Fruit fly (Drosophila melanogaster) whole organism, embryonic: ENCODE measurements around the gene CG11710.

Experiments used
- CG11696 ChIP-seq: fragments of 200-800 bp; sonication (Bioruptor generic); IDR thresholded peaks from 2 replicates; pipeline ENCODE4 v1.3.6; 2022; ENCODE audit warnings: missing biosample characterization, missing genetic modification characterization
- CG12104 ChIP-seq: fragments of 200-800 bp; sonication (Bioruptor generic); optimal IDR thresholded peaks from 3 replicates; lab custom pipeline; 2016; ENCODE audit warnings: missing biosample characterization, missing genetic modification characterization
- CG12299 ChIP-seq: fragments of 200-800 bp; sonication (Bioruptor generic); optimal IDR thresholded peaks from 2 replicates; lab custom pipeline; 2018; ENCODE audit warnings: missing biosample characterization, mild to moderate bottlenecking, missing genetic modification characterization
- CG12659 ChIP-seq: fragments of 200-800 bp; sonication (Bioruptor generic); optimal IDR thresholded peaks from 3 replicates; lab custom pipeline; 2017; ENCODE audit warnings: mild to moderate bottlenecking, missing biosample characterization, missing genetic modification reagents, missing genetic modification characterization
- CG1529 ChIP-seq: fragments of 200-800 bp; sonication (Bioruptor generic); optimal IDR thresholded peaks from 3 replicates; lab custom pipeline; 2018; ENCODE audit warnings: missing biosample characterization, missing genetic modification characterization
- CG15696 ChIP-seq: fragments of 200-800 bp; sonication (Bioruptor generic); optimal IDR thresholded peaks from 2 replicates; lab custom pipeline; 2019; ENCODE audit warnings: missing biosample characterization, mild to moderate bottlenecking, missing genetic modification characterization, moderate library complexity
- CG17912 ChIP-seq: fragments of 200-800 bp; sonication (Bioruptor generic); optimal IDR thresholded peaks from 2 replicates; lab custom pipeline; 2018; ENCODE audit warnings: missing biosample characterization, mild to moderate bottlenecking, missing genetic modification characterization
- CG2129 ChIP-seq: fragments of 200-800 bp; sonication (Bioruptor generic); IDR thresholded peaks from 2 replicates; pipeline ENCODE4 v1.3.6; 2022; ENCODE audit warnings: missing biosample characterization, missing genetic modification characterization; ENCODE audit not compliant: partially characterized antibody
- CG31224 ChIP-seq: fragments of 200-800 bp; sonication (Bioruptor generic); IDR thresholded peaks from 2 replicates; pipeline ENCODE4 v1.3.6; 2022; ENCODE audit warnings: missing biosample characterization, missing genetic modification characterization
- CG31388 ChIP-seq: fragments of 200-800 bp; sonication (Bioruptor generic); optimal IDR thresholded peaks from 2 replicates; lab custom pipeline; 2016; ENCODE audit warnings: missing biosample characterization, missing genetic modification characterization
- CG32532 ChIP-seq: fragments of 200-800 bp; sonication (Bioruptor generic); IDR thresholded peaks from 2 replicates; pipeline ENCODE4 v1.3.6; 2022; ENCODE audit warnings: missing biosample characterization, missing genetic modification characterization
- CG33557 ChIP-seq: fragments of 200-800 bp; sonication (Bioruptor generic); optimal IDR thresholded peaks from 2 replicates; lab custom pipeline; 2019; ENCODE audit warnings: missing biosample characterization, mild to moderate bottlenecking, missing genetic modification characterization, moderate library complexity
- CG34224 ChIP-seq: fragments of 200-800 bp; sonication (Bioruptor generic); IDR thresholded peaks from 3 replicates; pipeline ENCODE4 v1.3.6; 2022; ENCODE audit warnings: missing biosample characterization, missing genetic modification characterization; ENCODE audit not compliant: partially characterized antibody
- CG34422 ChIP-seq: fragments of 200-800 bp; sonication (Bioruptor generic); IDR thresholded peaks from 3 replicates; pipeline ENCODE4 v1.3.6; 2022; ENCODE audit warnings: missing biosample characterization, missing genetic modification characterization
- CG43689 ChIP-seq: fragments of 200-800 bp; sonication (Bioruptor generic); IDR thresholded peaks from 2 replicates; pipeline ENCODE4 v1.3.6; 2022; ENCODE audit warnings: missing biosample characterization, missing genetic modification characterization
- CG6175 ChIP-seq: fragments of 200-800 bp; sonication (Bioruptor generic); IDR thresholded peaks from 3 replicates; pipeline ENCODE4 v1.3.6; 2022; ENCODE audit warnings: missing biosample characterization, missing genetic modification characterization
- CG7271 ChIP-seq: fragments of 200-800 bp; sonication (Bioruptor generic); optimal IDR thresholded peaks from 2 replicates; lab custom pipeline; 2018; ENCODE audit warnings: missing biosample characterization, mild to moderate bottlenecking, missing genetic modification characterization, moderate library complexity
- CG7372 ChIP-seq: fragments of 200-800 bp; sonication (Bioruptor generic); IDR thresholded peaks from 2 replicates; pipeline ENCODE4 v1.3.6; 2022; ENCODE audit warnings: missing biosample characterization, missing genetic modification characterization
- CG7963 ChIP-seq: fragments of 200-800 bp; sonication (Bioruptor generic); IDR thresholded peaks from 3 replicates; pipeline ENCODE4 v1.3.6; 2022; ENCODE audit warnings: missing biosample characterization, missing genetic modification characterization; ENCODE audit not compliant: partially characterized antibody
- Dip3 ChIP-seq: fragments of 200-800 bp; sonication (Bioruptor generic); optimal IDR thresholded peaks from 3 replicates; lab custom pipeline; 2016; ENCODE audit warnings: missing biosample characterization, missing genetic modification characterization
- ERR ChIP-seq: fragments of 200-800 bp; sonication (Bioruptor generic); optimal IDR thresholded peaks from 2 replicates; lab custom pipeline; 2016; ENCODE audit warnings: missing biosample characterization, missing genetic modification characterization
- Elba2 ChIP-seq: fragments of 200-800 bp; sonication (Bioruptor generic); optimal IDR thresholded peaks from 3 replicates; lab custom pipeline; 2016; ENCODE audit warnings: missing biosample characterization, missing genetic modification characterization
- Fer2 ChIP-seq: fragments of 200-800 bp; sonication (Bioruptor generic); optimal IDR thresholded peaks from 2 replicates; lab custom pipeline; 2018; ENCODE audit warnings: missing biosample characterization, mild to moderate bottlenecking, missing genetic modification characterization, moderate library complexity
- Hr39 ChIP-seq: fragments of >200 bp; optimal IDR thresholded peaks from 2 replicates; lab custom pipeline; 2017
- Hr51 ChIP-seq, 2 experiments: fragments of 200-800 bp; sonication (Bioruptor generic); optimal IDR thresholded peaks; 2 replicates in 1 of 2; 3 replicates in 1 of 2; lab custom pipeline; 2016 to 2018; ENCODE audit warnings: missing biosample characterization in 2 of 2, missing genetic modification characterization in 2 of 2, mild to moderate bottlenecking in 1 of 2, moderate library complexity in 1 of 2
- Oli ChIP-seq: fragments of 200-800 bp; sonication (Bioruptor generic); optimal IDR thresholded peaks from 2 replicates; lab custom pipeline; 2018; ENCODE audit warnings: missing biosample characterization, mild to moderate bottlenecking, missing genetic modification characterization, moderate library complexity
- Scr ChIP-seq: fragments of 200-800 bp; sonication (Bioruptor generic); IDR thresholded peaks from 2 replicates; pipeline ENCODE4 v1.3.6; 2022; ENCODE audit warnings: missing biosample characterization, missing genetic modification characterization; ENCODE audit not compliant: partially characterized antibody
- Six4 ChIP-seq: fragments of 200-800 bp; sonication (Bioruptor generic); optimal IDR thresholded peaks from 2 replicates; lab custom pipeline; 2016; ENCODE audit warnings: missing biosample characterization, missing genetic modification characterization
- Stat92E ChIP-seq, 3 experiments: fragments of >200 bp in 2 of 3; fragments of 200-800 bp in 1 of 3; sonication (Bioruptor generic) in 1 of 3; optimal IDR thresholded peaks; 2 replicates each; lab custom pipeline; 2017 to 2019; ENCODE audit warnings: missing biosample characterization in 3 of 3, missing genetic modification characterization in 3 of 3, mild to moderate bottlenecking in 1 of 3, moderate library complexity in 1 of 3
- Vsx1 ChIP-seq: fragments of 200-800 bp; sonication (Bioruptor generic); optimal IDR thresholded peaks from 2 replicates; lab custom pipeline; 2017; ENCODE audit warnings: missing biosample characterization, mild to moderate bottlenecking, missing genetic modification characterization, missing genetic modification reagents
- al ChIP-seq: fragments of 200-800 bp; sonication (Bioruptor generic); IDR thresholded peaks from 2 replicates; pipeline ENCODE4 v1.3.6; 2022; ENCODE audit warnings: missing biosample characterization, missing genetic modification characterization
- amos ChIP-seq: fragments of 200-800 bp; sonication (Bioruptor generic); IDR thresholded peaks from 2 replicates; pipeline ENCODE4 v1.3.6; 2022; ENCODE audit warnings: missing biosample characterization, missing genetic modification characterization; ENCODE audit not compliant: partially characterized antibody
- ap ChIP-seq: fragments of 200-800 bp; sonication (Bioruptor generic); IDR thresholded peaks from 2 replicates; pipeline ENCODE4 v1.3.6; 2022; ENCODE audit warnings: missing biosample characterization, missing genetic modification characterization
- ara ChIP-seq: fragments of 200-800 bp; sonication (Bioruptor generic); IDR thresholded peaks from 2 replicates; pipeline ENCODE4 v1.3.6; 2022; ENCODE audit warnings: missing biosample characterization, missing genetic modification characterization
- ase ChIP-seq: fragments of 200-800 bp; sonication (Bioruptor generic); IDR thresholded peaks from 3 replicates; pipeline ENCODE4 v1.3.6; 2022; ENCODE audit warnings: missing biosample characterization, missing genetic modification characterization
- cas ChIP-seq: fragments of 200-800 bp; sonication (Bioruptor generic); IDR thresholded peaks from 2 replicates; pipeline ENCODE4 v1.3.6; 2022; ENCODE audit warnings: missing biosample characterization, missing genetic modification characterization
- chn ChIP-seq: fragments of 200-800 bp; sonication (Bioruptor generic); optimal IDR thresholded peaks from 2 replicates; lab custom pipeline; 2016; ENCODE audit warnings: missing biosample characterization, missing genetic modification characterization
- fru ChIP-seq: fragments of >200 bp; optimal IDR thresholded peaks from 2 replicates; lab custom pipeline; 2017
- gfzf ChIP-seq: fragments of 200-800 bp; sonication (Bioruptor generic); optimal IDR thresholded peaks from 2 replicates; lab custom pipeline; 2016; ENCODE audit warnings: missing biosample characterization, mild to moderate bottlenecking, missing genetic modification characterization, moderate library complexity
- gro ChIP-seq: fragments of 200-800 bp; sonication (Bioruptor generic); optimal IDR thresholded peaks from 2 replicates; lab custom pipeline; 2016; ENCODE audit warnings: missing biosample characterization, missing genetic modification characterization
- jing ChIP-seq: fragments of 200-800 bp; sonication (Bioruptor generic); optimal IDR thresholded peaks from 2 replicates; lab custom pipeline; 2018; ENCODE audit warnings: missing biosample characterization, mild to moderate bottlenecking, missing genetic modification characterization
- mirr ChIP-seq: fragments of 200-800 bp; sonication (Bioruptor generic); optimal IDR thresholded peaks from 3 replicates; lab custom pipeline; 2018; ENCODE audit warnings: missing biosample characterization, mild to moderate bottlenecking, missing genetic modification characterization
- org-1 ChIP-seq: fragments of 200-800 bp; sonication (Bioruptor generic); optimal IDR thresholded peaks from 2 replicates; lab custom pipeline; 2017; ENCODE audit warnings: missing biosample characterization, missing genetic modification characterization
- peb ChIP-seq: fragments of 200-800 bp; sonication (Bioruptor generic); IDR thresholded peaks from 2 replicates; pipeline ENCODE4 v1.3.6; 2022; ENCODE audit warnings: missing biosample characterization, missing genetic modification characterization
- psq ChIP-seq: fragments of 200-800 bp; sonication (Bioruptor generic); optimal IDR thresholded peaks from 2 replicates; lab custom pipeline; 2017; ENCODE audit warnings: missing biosample characterization, missing genetic modification characterization
- vvl ChIP-seq: fragments of 200-800 bp; sonication (Bioruptor generic); IDR thresholded peaks from 2 replicates; pipeline ENCODE4 v1.3.6; 2022; ENCODE audit warnings: missing biosample characterization, missing genetic modification characterization
- wdn ChIP-seq: fragments of 200-800 bp; sonication (Bioruptor generic); IDR thresholded peaks from 2 replicates; pipeline ENCODE4 v1.3.6; 2022; ENCODE audit warnings: missing biosample characterization, missing genetic modification characterization
- zen2 ChIP-seq: fragments of 200-800 bp; sonication (Bioruptor generic); IDR thresholded peaks from 3 replicates; pipeline ENCODE4 v1.3.6; 2022; ENCODE audit warnings: missing biosample characterization, missing genetic modification characterization; ENCODE audit not compliant: partially characterized antibody
- zf30C ChIP-seq: fragments of 200-800 bp; sonication (Bioruptor generic); optimal IDR thresholded peaks from 3 replicates; lab custom pipeline; 2018; ENCODE audit warnings: missing biosample characterization, mild to moderate bottlenecking, missing genetic modification characterization

The CG11710 gene

DNA sequence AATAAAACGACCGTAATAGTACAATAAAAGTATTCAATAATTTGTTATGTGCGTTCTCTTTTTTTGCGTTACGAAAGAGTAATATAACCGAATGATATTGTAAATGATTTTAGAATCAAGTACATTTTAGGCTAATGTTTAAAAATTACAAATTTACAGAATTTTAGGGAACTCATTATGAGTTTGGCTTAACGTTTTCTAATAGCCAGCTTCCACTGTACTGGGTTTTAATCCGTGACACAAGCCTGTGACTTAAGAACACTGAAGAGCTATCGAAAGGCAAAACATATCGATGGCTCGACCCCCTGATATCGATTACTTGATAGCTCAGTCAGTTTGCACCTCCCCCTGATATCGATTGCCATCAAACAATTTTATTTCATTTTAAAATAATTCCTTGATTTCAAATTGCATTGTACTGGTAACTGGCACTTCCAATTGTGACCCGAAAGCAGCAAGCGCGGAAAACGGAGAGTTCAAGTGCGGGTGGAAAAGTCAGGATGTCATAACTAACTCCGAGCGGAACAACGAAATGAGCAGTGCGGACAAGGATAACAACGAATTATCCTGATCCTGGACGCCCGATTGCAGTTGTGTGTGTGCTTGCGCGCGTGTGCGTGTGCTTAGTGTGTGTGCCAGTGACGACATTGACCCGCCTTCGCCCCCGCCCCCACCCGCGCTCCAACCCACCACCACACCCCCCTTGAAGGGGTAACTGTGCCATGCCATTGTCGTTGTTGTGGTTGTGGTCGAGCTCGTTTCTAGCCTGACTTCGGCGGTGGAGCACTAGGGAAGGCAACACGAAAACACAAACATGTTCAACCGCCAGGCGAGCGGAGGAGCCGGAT is 35.2 kb downstream of the CG11710 start, which contains the start of gene HERC2 (continued):
- TF ChIP-seq wdn (GFP tag; lab: Robert Waterston, UW) (no peak), amos (peak; percentile 93), Hr51 (GFP tag; optimal IDR thresholded peaks at IDR 0.05; lab: Kevin White, UChicago) (no peak), CG43689 (GFP tag; lab: Robert Waterston, UW) (no peak), CG17912 (GFP tag; lab: Kevin White, UChicago) (no peak), CG34224 (GFP tag; lab: Robert Waterston, UW) (peak; percentile 83), Hr39 (lab: Kevin White, UChicago) (no peak), al (GFP tag; lab: Robert Waterston, UW) (peak; percentile 59), CG12299 (tag; lab: Kevin White, UChicago) (no peak), zen2 (GFP tag; lab: Robert Waterston, UW) (peak; percentile 90), CG11696 (GFP tag; lab: Robert Waterston, UW) (0 out of 2 replicates have a peak, but pooled peaks have one; percentile 12), jing (no peak), mirr (GFP tag; lab: Kevin White, UChicago) (no peak), CG7963 (GFP tag; lab: Robert Waterston, UW) (peak; percentile 95), CG6175 (GFP tag; lab: Robert Waterston, UW) (no peak; the same call in 2 of the 3 replicates), vvl (GFP tag; lab: Robert Waterston, UW) (peak; percentile 66), CG7271 (tag; lab: Kevin White, UChicago) (no peak), chn (GFP tag; lab: Kevin White, UChicago) (peak; percentile 58), cas (peak; percentile 39; the same call in 1 of the 2 replicates), gro (no peak), Stat92E (GFP tag; optimal IDR thresholded peaks at IDR 0.05; lab: Kevin White, UChicago) (no peak), peb (GFP tag; lab: Robert Waterston, UW) (no peak), Scr (peak; percentile 84), CG34422 (GFP tag; lab: Robert Waterston, UW) (no peak), Dip3 (GFP tag; lab: Kevin White, UChicago) (peak; percentile 15), CG12104 (no peak), Six4 (GFP tag; lab: Kevin White, UChicago) (no peak), Fer2 (tag; lab: Kevin White, UChicago) (no peak), CG33557 (no peak), CG31224 (GFP tag; lab: Robert Waterston, UW) (no peak), CG1529 (GFP tag; lab: Kevin White, UChicago) (no peak), ase (GFP tag; lab: Robert Waterston, UW) (0 out of 3 replicates have a peak, but pooled peaks have one; percentile 29), CG32532 (GFP tag; lab: Robert Waterston, UW) (peak; percentile 75), gfzf (peak; percentile 33), ara (GFP tag; lab: Robert Waterston, UW) (no peak; the same call in 1 of the 2 replicates), ERR (GFP tag; lab: Kevin White, UChicago) (peak; percentile 14), zf30C (GFP tag; lab: Kevin White, UChicago) (no peak), org-1 (GFP tag; lab: Kevin White, UChicago) (no peak), CG31388 (GFP tag; lab: Kevin White, UChicago) (no peak), ap (GFP tag; lab: Robert Waterston, UW) (0 out of 2 replicates have a peak, but pooled peaks have one; percentile 31), CG2129 (GFP tag; lab: Robert Waterston, UW) (peak; percentile 69), CG12659 (GFP tag; lab: Kevin White, UChicago) (peak; percentile 23), fru (lab: Kevin White, UChicago) (no peak), psq (GFP tag; lab: Kevin White, UChicago) (no peak), CG7372 (peak; percentile 67; the same call in 1 of the 2 replicates), CG15696 (tag; lab: Kevin White, UChicago) (peak; percentile 19), Oli (peak; percentile 15), Vsx1 (GFP tag; lab: Kevin White, UChicago) (no peak), Elba2 (GFP tag; lab: Kevin White, UChicago) (peak; percentile 12)
